Fruit fly (Drosophila melanogaster) whole organism, embryonic: ENCODE measurements around the gene Fer3HCH.

Experiments used
- Awh ChIP-seq: fragments of 200-800 bp; sonication (Bioruptor generic); IDR thresholded peaks from 2 replicates; pipeline ENCODE4, ENCODE4 v1.3.6; 2022; ENCODE audit warnings: missing biosample characterization, missing genetic modification characterization
- CG10267 ChIP-seq: fragments of 200-800 bp; sonication (Bioruptor generic); optimal IDR thresholded peaks from 2 replicates; lab custom pipeline; 2018; ENCODE audit warnings: missing biosample characterization, mild to moderate bottlenecking, missing genetic modification characterization, moderate library complexity
- CG11456 ChIP-seq: fragments of 200-800 bp; sonication (Bioruptor generic); IDR thresholded peaks from 3 replicates; pipeline ENCODE4 v1.3.6; 2022; ENCODE audit warnings: missing biosample characterization, missing genetic modification characterization
- CG12236 ChIP-seq: fragments of 200-800 bp; sonication (Bioruptor generic); optimal IDR thresholded peaks from 2 replicates; lab custom pipeline; 2016; ENCODE audit warnings: missing biosample characterization, missing genetic modification characterization
- CG12299 ChIP-seq: fragments of 200-800 bp; sonication (Bioruptor generic); optimal IDR thresholded peaks from 2 replicates; lab custom pipeline; 2018; ENCODE audit warnings: missing biosample characterization, mild to moderate bottlenecking, missing genetic modification characterization
- CG12769 ChIP-seq: fragments of 200-800 bp; sonication (Bioruptor generic); optimal IDR thresholded peaks from 2 replicates; lab custom pipeline; 2019; ENCODE audit warnings: missing biosample characterization, mild to moderate bottlenecking, missing genetic modification characterization, moderate library complexity
- CG13296 ChIP-seq: fragments of 200-800 bp; sonication (Bioruptor generic); optimal IDR thresholded peaks from 3 replicates; lab custom pipeline; 2018; ENCODE audit warnings: missing biosample characterization, mild to moderate bottlenecking, missing genetic modification characterization
- CG15601 ChIP-seq: fragments of 200-800 bp; sonication (Bioruptor generic); optimal IDR thresholded peaks from 3 replicates; lab custom pipeline; 2019; ENCODE audit warnings: missing biosample characterization, mild to moderate bottlenecking, missing genetic modification characterization, moderate library complexity
- CG16779 ChIP-seq: fragments of 200-800 bp; sonication (Bioruptor generic); IDR thresholded peaks from 2 replicates; pipeline ENCODE4 v1.3.6; 2022; ENCODE audit warnings: missing biosample characterization, missing genetic modification characterization
- CG17328 ChIP-seq: fragments of 200-800 bp; sonication (Bioruptor generic); IDR thresholded peaks from 2 replicates; pipeline ENCODE4 v1.3.6; 2022; ENCODE audit warnings: missing biosample characterization, missing genetic modification characterization
- CG30403 ChIP-seq: fragments of 200-800 bp; sonication (Bioruptor generic); optimal IDR thresholded peaks from 3 replicates; lab custom pipeline; 2016; ENCODE audit warnings: missing biosample characterization, missing genetic modification characterization
- CG31365 ChIP-seq: fragments of 200-800 bp; sonication (Bioruptor generic); optimal IDR thresholded peaks from 2 replicates; lab custom pipeline; 2018; ENCODE audit warnings: missing biosample characterization, mild to moderate bottlenecking, missing genetic modification characterization
- CG43689 ChIP-seq: fragments of 200-800 bp; sonication (Bioruptor generic); IDR thresholded peaks from 2 replicates; pipeline ENCODE4 v1.3.6; 2022; ENCODE audit warnings: missing biosample characterization, missing genetic modification characterization
- CG4404 ChIP-seq: fragments of 200-800 bp; sonication (Bioruptor generic); IDR thresholded peaks from 2 replicates; pipeline ENCODE4 v1.3.6; 2022; ENCODE audit warnings: missing biosample characterization, missing genetic modification characterization
- CG4424 ChIP-seq: fragments of 200-800 bp; sonication (Bioruptor generic); optimal IDR thresholded peaks from 3 replicates; lab custom pipeline; 2016; ENCODE audit warnings: missing biosample characterization, missing genetic modification characterization
- CG4617 ChIP-seq: fragments of 200-800 bp; sonication (Bioruptor generic); optimal IDR thresholded peaks from 3 replicates; lab custom pipeline; 2016; ENCODE audit warnings: missing biosample characterization, missing genetic modification characterization, borderline replicate concordance
- CG5180 ChIP-seq: fragments of 200-800 bp; sonication (Bioruptor generic); optimal IDR thresholded peaks from 3 replicates; lab custom pipeline; 2017; ENCODE audit warnings: missing biosample characterization, missing genetic modification characterization, mild to moderate bottlenecking, moderate library complexity, missing genetic modification reagents
- CG5245 ChIP-seq: fragments of 200-800 bp; sonication (Bioruptor generic); optimal IDR thresholded peaks from 3 replicates; lab custom pipeline; 2016; ENCODE audit warnings: missing biosample characterization, missing genetic modification characterization
- CG7556 ChIP-seq: fragments of 200-800 bp; sonication (Bioruptor generic); optimal IDR thresholded peaks from 2 replicates; lab custom pipeline; 2017; ENCODE audit warnings: missing biosample characterization, mild to moderate bottlenecking, missing genetic modification characterization
- CG7786 ChIP-seq: fragments of 200-800 bp; sonication (Bioruptor generic); optimal IDR thresholded peaks from 2 replicates; lab custom pipeline; 2016; ENCODE audit warnings: missing biosample characterization, missing genetic modification characterization
- CG9437 ChIP-seq: fragments of 200-800 bp; sonication (Bioruptor generic); optimal IDR thresholded peaks from 2 replicates; lab custom pipeline; 2018; ENCODE audit warnings: missing biosample characterization, mild to moderate bottlenecking, missing genetic modification characterization
- Deaf1 ChIP-seq: fragments of 200-800 bp; optimal IDR thresholded peaks from 3 replicates; lab custom pipeline; 2019; ENCODE audit warnings: missing biosample characterization, mild to moderate bottlenecking, missing genetic modification characterization, moderate library complexity
- HLH4C ChIP-seq: fragments of 200-800 bp; sonication (Bioruptor generic); IDR thresholded peaks from 3 replicates; pipeline ENCODE4 v1.3.6; 2022; ENCODE audit warnings: missing biosample characterization, missing genetic modification characterization; ENCODE audit not compliant: partially characterized antibody
- Hey ChIP-seq: fragments of 200-800 bp; sonication (Bioruptor generic); optimal IDR thresholded peaks from 3 replicates; lab custom pipeline; 2018; ENCODE audit warnings: missing biosample characterization, mild to moderate bottlenecking, missing genetic modification characterization
- Jarid2 ChIP-seq: fragments of 200-800 bp; sonication (Bioruptor generic); optimal IDR thresholded peaks from 3 replicates; lab custom pipeline; 2017; ENCODE audit warnings: mild to moderate bottlenecking, missing biosample characterization, missing genetic modification reagents, missing genetic modification characterization
- MESR4 ChIP-seq: fragments of 200-800 bp; sonication (Bioruptor generic); optimal IDR thresholded peaks from 2 replicates; lab custom pipeline; 2018; ENCODE audit warnings: missing biosample characterization, mild to moderate bottlenecking, missing genetic modification characterization, moderate library complexity
- Mrtf ChIP-seq: fragments of 200-800 bp; sonication (Bioruptor generic); IDR thresholded peaks from 3 replicates; pipeline ENCODE4 v1.3.6; 2022; ENCODE audit warnings: missing biosample characterization, missing genetic modification characterization
- Sox102F ChIP-seq: fragments of 200-800 bp; sonication (Bioruptor generic); optimal IDR thresholded peaks from 2 replicates; lab custom pipeline; 2018; ENCODE audit warnings: missing biosample characterization, mild to moderate bottlenecking, missing genetic modification characterization, moderate library complexity
- Usf ChIP-seq: fragments of 200-800 bp; sonication (Bioruptor generic); optimal IDR thresholded peaks from 2 replicates; lab custom pipeline; 2017; ENCODE audit warnings: missing genotype, missing biosample characterization, missing genetic modification characterization
- Xrp1 ChIP-seq: fragments of 200-800 bp; sonication (Bioruptor generic); IDR thresholded peaks from 2 replicates; pipeline ENCODE4 v1.3.6; 2022; ENCODE audit warnings: missing biosample characterization, missing genetic modification characterization
- ab ChIP-seq: fragments of 200-800 bp; sonication (Bioruptor generic); optimal IDR thresholded peaks from 2 replicates; lab custom pipeline; 2016; ENCODE audit warnings: missing biosample characterization, missing genetic modification characterization
- btn ChIP-seq: fragments of 200-800 bp; sonication (Bioruptor generic); optimal IDR thresholded peaks from 2 replicates; lab custom pipeline; 2016; ENCODE audit warnings: missing biosample characterization, missing genetic modification characterization
- cas ChIP-seq: fragments of 200-800 bp; sonication (Bioruptor generic); IDR thresholded peaks from 2 replicates; pipeline ENCODE4 v1.3.6; 2022; ENCODE audit warnings: missing biosample characterization, missing genetic modification characterization
- cg ChIP-seq: fragments of 200-800 bp; sonication (Bioruptor generic); optimal IDR thresholded peaks from 3 replicates; lab custom pipeline; 2019; ENCODE audit warnings: missing biosample characterization, mild to moderate bottlenecking, missing genetic modification characterization, moderate library complexity
- cwo ChIP-seq: fragments of 200-800 bp; sonication (Bioruptor generic); optimal IDR thresholded peaks from 3 replicates; lab custom pipeline; 2017; ENCODE audit warnings: missing biosample characterization, missing genetic modification characterization, mild to moderate bottlenecking, moderate library complexity, missing genetic modification reagents
- dmrt99B ChIP-seq: fragments of 200-800 bp; sonication (Bioruptor generic); optimal IDR thresholded peaks from 2 replicates; lab custom pipeline; 2018; ENCODE audit warnings: missing biosample characterization, mild to moderate bottlenecking, missing genetic modification characterization, moderate library complexity
- fd102C ChIP-seq: fragments of 200-800 bp; sonication (Bioruptor generic); optimal IDR thresholded peaks from 2 replicates; lab custom pipeline; 2018; ENCODE audit warnings: missing biosample characterization, mild to moderate bottlenecking, missing genetic modification characterization, moderate library complexity
- hbn ChIP-seq: fragments of 200-800 bp; sonication (Bioruptor generic); IDR thresholded peaks from 2 replicates; pipeline ENCODE4 v1.3.6; 2022; ENCODE audit warnings: missing biosample characterization, missing genetic modification characterization; ENCODE audit not compliant: partially characterized antibody
- kah ChIP-seq: fragments of 200-800 bp; sonication (Bioruptor generic); optimal IDR thresholded peaks from 2 replicates; lab custom pipeline; 2018; ENCODE audit warnings: missing biosample characterization, mild to moderate bottlenecking, missing genetic modification characterization
- kay ChIP-seq: fragments of 200-800 bp; sonication (Bioruptor generic); optimal IDR thresholded peaks from 2 replicates; lab custom pipeline; 2016; ENCODE audit warnings: missing biosample characterization, missing genetic modification characterization
- lmd ChIP-seq: fragments of 200-800 bp; sonication (Bioruptor generic); IDR thresholded peaks from 2 replicates; pipeline ENCODE4 v1.3.6; 2022; ENCODE audit warnings: missing biosample characterization, missing genetic modification characterization
- lola ChIP-seq, 3 experiments: fragments of >200 bp in 2 of 3; fragments of 200-800 bp in 1 of 3; sonication (Bioruptor generic) in 1 of 3; optimal IDR thresholded peaks; 2 replicates each; lab custom pipeline; 2017 to 2019; ENCODE audit warnings: missing biosample characterization in 3 of 3, missing genetic modification characterization in 3 of 3, mild to moderate bottlenecking in 1 of 3, moderate library complexity in 1 of 3
- nerfin-1 ChIP-seq: fragments of 200-800 bp; sonication (Bioruptor generic); optimal IDR thresholded peaks from 3 replicates; lab custom pipeline; 2019; ENCODE audit warnings: missing biosample characterization, mild to moderate bottlenecking, missing genetic modification characterization, moderate library complexity
- pros ChIP-seq: fragments of 200-800 bp; sonication (Bioruptor generic); optimal IDR thresholded peaks from 3 replicates; lab custom pipeline; 2019; ENCODE audit warnings: missing biosample characterization, mild to moderate bottlenecking, missing genetic modification characterization, moderate library complexity
- ranshi ChIP-seq: fragments of 200-800 bp; sonication (Bioruptor generic); IDR thresholded peaks from 2 replicates; pipeline ENCODE4 v1.3.6; 2022; ENCODE audit warnings: missing biosample characterization, missing genetic modification characterization
- sd ChIP-seq: fragments of 200-800 bp; sonication (Bioruptor generic); optimal IDR thresholded peaks from 3 replicates; lab custom pipeline; 2018; ENCODE audit warnings: missing biosample characterization, mild to moderate bottlenecking, missing genetic modification characterization, moderate library complexity
- sens-2 ChIP-seq: fragments of 200-800 bp; sonication (Bioruptor generic); IDR thresholded peaks from 2 replicates; pipeline ENCODE4 v1.3.6; 2022; ENCODE audit warnings: missing biosample characterization, missing genetic modification characterization
- seq ChIP-seq: fragments of 200-800 bp; sonication (Bioruptor generic); IDR thresholded peaks from 2 replicates; pipeline ENCODE4 v1.3.6; 2022; ENCODE audit warnings: missing biosample characterization, missing genetic modification characterization
- shn ChIP-seq: fragments of 200-800 bp; sonication (Bioruptor generic); optimal IDR thresholded peaks from 3 replicates; lab custom pipeline; 2016; ENCODE audit warnings: missing biosample characterization, missing genetic modification characterization
- yki ChIP-seq: fragments of >200 bp; optimal IDR thresholded peaks from 3 replicates; lab custom pipeline; 2018

Gene Fer3HCH

dm6 chrX:13094085-13094764, 13.8 kb downstream of the Fer3HCH start, which contains the start of gene CG2200 (continued):
- TF ChIP-seq Hey (tag; lab: Kevin White, UChicago) (no peak), CG7556 (GFP tag; lab: Kevin White, UChicago) (no peak), yki (lab: Kevin White, UChicago) (no peak), CG17328 (GFP tag; lab: Robert Waterston, UW) (peak; percentile 41; the same call in 1 of the 2 replicates), CG12236 (GFP tag; lab: Kevin White, UChicago) (no peak), Usf (GFP tag; lab: Kevin White, UChicago) (no peak), Sox102F (peak; percentile 31), nerfin-1 (tag; lab: Kevin White, UChicago) (peak; percentile 6), lmd (GFP tag; lab: Robert Waterston, UW) (peak; percentile 26; the same call in 1 of the 2 replicates), CG7786 (GFP tag; lab: Kevin White, UChicago) (peak; percentile 19), CG4617 (GFP tag; lab: Kevin White, UChicago) (peak; percentile 27), CG13296 (no peak), MESR4 (GFP tag; lab: Kevin White, UChicago) (peak; percentile 58), Mrtf (GFP tag; lab: Robert Waterston, UW) (no peak), kah (GFP tag; lab: Kevin White, UChicago) (no peak), seq (GFP tag; lab: Robert Waterston, UW) (no peak), shn (GFP tag; lab: Kevin White, UChicago) (peak; percentile 7), CG4404 (no peak), hbn (GFP tag; lab: Robert Waterston, UW) (peak; percentile 77), CG10267 (peak; percentile 9), CG4424 (no peak), ab (no peak), cg (no peak), CG12769 (peak; percentile 71), CG16779 (GFP tag; lab: Robert Waterston, UW) (no peak), cas (no peak), fd102C (GFP tag; lab: Kevin White, UChicago) (no peak), CG11456 (0 out of 3 replicates have a peak, but pooled peaks have one; percentile 30), CG12299 (tag; lab: Kevin White, UChicago) (no peak), pros (GFP tag; lab: Kevin White, UChicago) (no peak), Deaf1 (no peak), kay (GFP tag; lab: Kevin White, UChicago) (no peak), CG5245 (GFP tag; lab: Kevin White, UChicago) (no peak), CG43689 (GFP tag; lab: Robert Waterston, UW) (no peak), CG30403 (GFP tag; lab: Kevin White, UChicago) (peak; percentile 43), sd (tag; lab: Kevin White, UChicago) (peak; percentile 85), CG15601 (tag; lab: Kevin White, UChicago) (no peak), CG5180 (GFP tag; lab: Kevin White, UChicago) (no peak), Awh (GFP tag; lab: Robert Waterston, UW) (no peak), HLH4C (GFP tag; lab: Robert Waterston, UW) (peak; percentile 85), ranshi (no peak), CG9437 (peak; percentile 50), sens-2 (no peak), Xrp1 (GFP tag; lab: Robert Waterston, UW) (peak; percentile 37; the same call in 1 of the 2 replicates), dmrt99B (peak; percentile 10), CG31365 (tag; lab: Kevin White, UChicago) (no peak), btn (GFP tag; lab: Kevin White, UChicago) (no peak), lola (GFP tag; optimal IDR thresholded peaks at IDR 0.05; lab: Kevin White, UChicago) (no peak), Jarid2 (no peak), cwo (GFP tag; lab: Kevin White, UChicago) (no peak)
